Fruit fly (Drosophila melanogaster) whole organism, prepupa: ENCODE results near the gene CG8043.
A peak's percentile ranks its signal among the peaks of the same experiment; 100 is the strongest.

Source experiments
- CG10631 ChIP-seq: fragments of 200-800 bp; sonication (Bioruptor generic); optimal IDR thresholded peaks from 2 replicates; lab custom pipeline; 2016; ENCODE audit warnings: missing biosample characterization, missing genetic modification characterization
- CG10669 ChIP-seq: fragments of 200-800 bp; sonication (Bioruptor generic); optimal IDR thresholded peaks from 3 replicates; lab custom pipeline; 2018; ENCODE audit warnings: missing biosample characterization, mild to moderate bottlenecking, missing genetic modification characterization, moderate library complexity
- CG11294 ChIP-seq: fragments of 200-800 bp; sonication (Bioruptor generic); IDR thresholded peaks from 2 replicates; pipeline ENCODE4 v1.3.6; 2022; ENCODE audit warnings: missing biosample characterization, missing genetic modification characterization
- CG11902 ChIP-seq: fragments of 200-800 bp; sonication (Bioruptor generic); optimal IDR thresholded peaks from 3 replicates; lab custom pipeline; 2016; ENCODE audit warnings: missing biosample characterization, missing genetic modification characterization
- CG15336 ChIP-seq: fragments of 200-800 bp; sonication (Bioruptor generic); IDR thresholded peaks from 2 replicates; pipeline ENCODE4 v1.3.6; 2022; ENCODE audit warnings: missing biosample characterization, missing genetic modification characterization
- CG1621 ChIP-seq: fragments of 200-800 bp; sonication (Bioruptor generic); optimal IDR thresholded peaks from 3 replicates; lab custom pipeline; 2018; ENCODE audit warnings: missing biosample characterization, mild to moderate bottlenecking, missing genetic modification characterization
- CG16779 ChIP-seq: fragments of 200-800 bp; sonication (Bioruptor generic); optimal IDR thresholded peaks from 3 replicates; lab custom pipeline; 2017; ENCODE audit warnings: missing biosample characterization, mild to moderate bottlenecking, missing genetic modification characterization
- CG3032 ChIP-seq: fragments of 200-800 bp; optimal IDR thresholded peaks from 2 replicates; lab custom pipeline; 2019; ENCODE audit warnings: missing biosample characterization, mild to moderate bottlenecking, missing genetic modification characterization, moderate library complexity
- CG34406 ChIP-seq: fragments of 200-800 bp; sonication (Bioruptor generic); optimal IDR thresholded peaks from 3 replicates; lab custom pipeline; 2016; ENCODE audit warnings: missing biosample characterization, missing genetic modification characterization
- CG3919 ChIP-seq: fragments of 200-800 bp; sonication (Bioruptor generic); optimal IDR thresholded peaks from 3 replicates; lab custom pipeline; 2016; ENCODE audit warnings: missing biosample characterization, missing genetic modification characterization
- CG4318 ChIP-seq: fragments of 200-800 bp; sonication (Bioruptor generic); optimal IDR thresholded peaks from 3 replicates; lab custom pipeline; 2017; ENCODE audit warnings: missing biosample characterization, mild to moderate bottlenecking, missing genetic modification characterization
- CG6163 ChIP-seq: fragments of 200-800 bp; sonication (Bioruptor generic); IDR thresholded peaks from 3 replicates; pipeline ENCODE4 v1.3.6; 2022; ENCODE audit warnings: missing biosample characterization, missing genetic modification characterization
- CG6808 ChIP-seq: fragments of 200-800 bp; sonication (Bioruptor generic); optimal IDR thresholded peaks from 3 replicates; lab custom pipeline; 2017; ENCODE audit warnings: missing biosample characterization, missing genetic modification characterization, mild to moderate bottlenecking, moderate library complexity, missing genetic modification reagents
- CG6854 ChIP-seq: fragments of 200-800 bp; sonication (Bioruptor generic); optimal IDR thresholded peaks from 2 replicates; lab custom pipeline; 2017; ENCODE audit warnings: missing biosample characterization, mild to moderate bottlenecking, missing genetic modification characterization
- CG7368 ChIP-seq: fragments of 200-800 bp; sonication (Bioruptor generic); optimal IDR thresholded peaks from 3 replicates; lab custom pipeline; 2016; ENCODE audit warnings: missing biosample characterization, missing genetic modification characterization
- CG8119 ChIP-seq: fragments of 200-800 bp; sonication (Bioruptor generic); IDR thresholded peaks from 3 replicates; pipeline ENCODE4 v1.3.6; 2022; ENCODE audit warnings: missing biosample characterization, missing genetic modification characterization
- CG8319 ChIP-seq: fragments of 200-800 bp; sonication (Bioruptor generic); optimal IDR thresholded peaks from 3 replicates; lab custom pipeline; 2016; ENCODE audit warnings: missing biosample characterization, missing genetic modification characterization
- CG8632 ChIP-seq: fragments of 200-800 bp; sonication (Bioruptor generic); optimal IDR thresholded peaks from 3 replicates; lab custom pipeline; 2016; ENCODE audit warnings: missing biosample characterization, missing genetic modification characterization
- CG9139 ChIP-seq: fragments of 200-800 bp; sonication (Bioruptor generic); optimal IDR thresholded peaks from 3 replicates; lab custom pipeline; 2017; ENCODE audit warnings: missing biosample characterization, mild to moderate bottlenecking, missing genetic modification characterization
- Eip75B ChIP-seq: fragments of 200-800 bp; sonication (Bioruptor generic); optimal IDR thresholded peaks from 3 replicates; lab custom pipeline; 2016; ENCODE audit warnings: missing biosample characterization, missing genetic modification characterization
- Eip78C ChIP-seq: fragments of 200-800 bp; sonication (Bioruptor generic); peaks from one replicate; lab custom pipeline; 2016; ENCODE audit warnings: missing biosample characterization, missing genetic modification characterization
- Ets96B ChIP-seq: fragments of 200-800 bp; optimal IDR thresholded peaks from 2 replicates; lab custom pipeline; 2019; ENCODE audit warnings: missing biosample characterization, mild to moderate bottlenecking, missing genetic modification characterization, moderate library complexity
- Gug ChIP-seq: fragments of 200-800 bp; sonication (Bioruptor generic); IDR thresholded peaks from 2 replicates; pipeline ENCODE4 v1.3.6; 2022; ENCODE audit warnings: missing biosample characterization, missing genetic modification characterization
- Hr4 ChIP-seq: fragments of 200-800 bp; sonication (Bioruptor generic); optimal IDR thresholded peaks from 3 replicates; lab custom pipeline; 2016; ENCODE audit warnings: missing biosample characterization, missing genetic modification characterization
- Lpt ChIP-seq: fragments of 200-800 bp; sonication (Bioruptor generic); optimal IDR thresholded peaks from 3 replicates; lab custom pipeline; 2016; ENCODE audit warnings: missing biosample characterization, missing genetic modification characterization
- Met ChIP-seq: fragments of 200-800 bp; sonication (Bioruptor generic); optimal IDR thresholded peaks from 3 replicates; lab custom pipeline; 2016; ENCODE audit warnings: missing biosample characterization, missing genetic modification characterization
- OdsH ChIP-seq: fragments of 200-800 bp; sonication (Bioruptor generic); optimal IDR thresholded peaks from 3 replicates; lab custom pipeline; 2016; ENCODE audit warnings: missing biosample characterization, missing genetic modification characterization
- Smox ChIP-seq: fragments of 200-800 bp; sonication (Bioruptor generic); optimal IDR thresholded peaks from 3 replicates; lab custom pipeline; 2016; ENCODE audit warnings: missing biosample characterization, missing genetic modification characterization
- Sox102F ChIP-seq: fragments of 200-800 bp; sonication (Bioruptor generic); optimal IDR thresholded peaks from 2 replicates; lab custom pipeline; 2016; ENCODE audit warnings: missing biosample characterization, mild to moderate bottlenecking, missing genetic modification characterization
- Sox14 ChIP-seq: fragments of 200-800 bp; sonication (Bioruptor generic); optimal IDR thresholded peaks from 3 replicates; lab custom pipeline; 2016; ENCODE audit warnings: missing biosample characterization, missing genetic modification characterization
- Sox15 ChIP-seq: fragments of 200-800 bp; sonication (Bioruptor generic); optimal IDR thresholded peaks from 3 replicates; lab custom pipeline; 2016; ENCODE audit warnings: missing biosample characterization, missing genetic modification characterization
- acj6 ChIP-seq: fragments of 200-800 bp; sonication (Bioruptor generic); optimal IDR thresholded peaks from 3 replicates; lab custom pipeline; 2016; ENCODE audit warnings: missing biosample characterization, missing genetic modification characterization
- cyc ChIP-seq: fragments of 200-800 bp; sonication (Bioruptor generic); optimal IDR thresholded peaks from 3 replicates; lab custom pipeline; 2016; ENCODE audit warnings: missing biosample characterization, missing genetic modification characterization
- dsx ChIP-seq: fragments of 200-800 bp; optimal IDR thresholded peaks from 3 replicates; lab custom pipeline; 2019; ENCODE audit warnings: missing biosample characterization, mild to moderate bottlenecking, missing genetic modification characterization, moderate library complexity; ENCODE audit not compliant: poor library complexity, severe bottlenecking
- esn ChIP-seq: fragments of 200-800 bp; sonication (Bioruptor generic); optimal IDR thresholded peaks from 2 replicates; lab custom pipeline; 2016; ENCODE audit warnings: missing biosample characterization, mild to moderate bottlenecking, missing genetic modification characterization, moderate library complexity
- fd59A ChIP-seq: fragments of 200-800 bp; sonication (Bioruptor generic); optimal IDR thresholded peaks from 2 replicates; lab custom pipeline; 2017; ENCODE audit warnings: missing biosample characterization, mild to moderate bottlenecking, missing genetic modification characterization, missing genetic modification reagents
- fd85E ChIP-seq: fragments of 200-800 bp; sonication (Bioruptor generic); optimal IDR thresholded peaks from 3 replicates; lab custom pipeline; 2016; ENCODE audit warnings: missing biosample characterization, missing genetic modification characterization
- fkh ChIP-seq: fragments of 200-800 bp; sonication (Bioruptor generic); optimal IDR thresholded peaks from 3 replicates; lab custom pipeline; 2017; ENCODE audit warnings: missing biosample characterization, mild to moderate bottlenecking, missing genetic modification characterization, moderate library complexity
- lz ChIP-seq: fragments of 200-800 bp; sonication (Bioruptor generic); optimal IDR thresholded peaks from 3 replicates; lab custom pipeline; 2016; ENCODE audit warnings: missing biosample characterization, missing genetic modification characterization
- pdm3 ChIP-seq: fragments of 200-800 bp; sonication (Bioruptor generic); optimal IDR thresholded peaks from 3 replicates; lab custom pipeline; 2016; ENCODE audit warnings: missing biosample characterization, missing genetic modification characterization
- spab ChIP-seq: fragments of 200-800 bp; sonication (Bioruptor generic); optimal IDR thresholded peaks from 2 replicates; lab custom pipeline; 2017; ENCODE audit warnings: missing biosample characterization, mild to moderate bottlenecking, missing genetic modification characterization, missing genetic modification reagents
- ss ChIP-seq, 2 experiments: fragments of 200-800 bp; sonication (Bioruptor generic); optimal IDR thresholded peaks; 2 replicates in 1 of 2; 3 replicates in 1 of 2; lab custom pipeline; 2017 to 2018; ENCODE audit warnings: mild to moderate bottlenecking in 2 of 2, missing biosample characterization in 2 of 2, missing genetic modification characterization in 2 of 2, moderate library complexity in 1 of 2
- topi ChIP-seq: fragments of 200-800 bp; sonication (Bioruptor generic); optimal IDR thresholded peaks from 3 replicates; lab custom pipeline; 2016; ENCODE audit warnings: missing biosample characterization, missing genetic modification characterization

Gene CG8043

DNA sequence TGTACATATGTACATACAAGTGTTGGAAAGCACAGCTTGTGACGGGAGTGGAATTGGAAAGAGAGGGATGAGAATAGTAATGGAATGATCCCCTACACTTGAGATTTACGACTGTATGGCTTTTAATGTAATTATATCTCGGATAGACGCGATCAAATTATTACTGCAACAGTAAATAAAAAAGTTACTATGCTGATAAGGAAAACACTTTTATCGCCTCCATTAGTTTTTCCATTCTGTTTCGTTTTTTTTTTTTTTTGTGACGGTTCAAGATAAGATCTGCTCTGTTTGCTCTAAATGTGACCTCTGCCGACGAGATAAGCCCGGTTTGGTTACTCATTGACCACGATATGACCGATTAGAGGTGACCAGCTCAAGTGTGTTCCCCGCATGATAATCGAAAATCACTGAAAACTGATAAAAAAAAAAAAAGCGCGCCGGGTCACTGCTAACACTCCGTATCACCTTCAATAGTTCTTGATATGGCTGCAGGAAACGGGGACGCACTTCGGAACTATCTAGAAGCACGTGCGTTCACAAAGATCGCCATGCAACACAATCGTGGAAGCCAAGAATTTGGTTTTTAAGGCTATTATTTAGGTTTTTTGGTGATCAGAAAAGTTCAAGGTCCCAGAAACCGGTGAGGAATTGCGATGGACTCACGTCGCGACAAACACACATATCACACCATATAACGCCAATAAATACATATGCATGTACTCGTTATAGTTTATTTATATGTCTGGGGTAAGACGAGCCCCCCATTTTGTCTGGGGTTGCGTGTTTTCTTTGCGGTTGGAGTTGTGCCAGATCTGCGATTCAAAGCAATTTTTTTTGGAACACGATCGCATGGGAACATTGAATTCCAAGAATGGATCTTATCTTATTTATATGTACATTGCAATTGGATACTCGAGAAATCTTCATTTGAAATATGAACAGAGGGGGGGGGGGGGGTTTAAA, 5.9 kb upstream of the CG8043 start, which contains the start of gene p (continued):
- TF ChIP-seq pdm3 (GFP tag; lab: Kevin White, UChicago) (peak; percentile 61), CG6854 (GFP tag; lab: Kevin White, UChicago) (no peak), Eip78C (GFP tag; lab: Kevin White, UChicago) (peak; percentile 87), Hr4 (peak; percentile 46), CG34406 (GFP tag; lab: Kevin White, UChicago) (peak; percentile 37), CG6163 (GFP tag; lab: Robert Waterston, UW) (peak; percentile 49; the same call in 2 of the 3 replicates), CG8319 (GFP tag; lab: Kevin White, UChicago) (peak; percentile 37), cyc (GFP tag; lab: Kevin White, UChicago) (peak; percentile 60), Met (GFP tag; lab: Kevin White, UChicago) (peak; percentile 63), Sox14 (peak; percentile 61), OdsH (peak; percentile 69), CG3919 (GFP tag; lab: Kevin White, UChicago) (peak; percentile 70), topi (peak; percentile 55), Gug (GFP tag; lab: Robert Waterston, UW) (peak; percentile 27; the same call in 1 of the 2 replicates), fkh (GFP tag; lab: Kevin White, UChicago) (peak; percentile 80), Eip75B (GFP tag; lab: Kevin White, UChicago) (peak; percentile 58), CG7368 (GFP tag; lab: Kevin White, UChicago) (peak; percentile 73), acj6 (peak; percentile 57), Ets96B (tag; lab: Kevin White, UChicago) (no peak), CG10669 (GFP tag; lab: Kevin White, UChicago) (peak; percentile 37), Sox102F (GFP tag; lab: Kevin White, UChicago) (peak; percentile 58), fd59A (GFP tag; lab: Kevin White, UChicago) (no peak), CG8119 (GFP tag; lab: Robert Waterston, UW) (peak; percentile 67)
- TF ChIP-seq, all 60 proteins: peak for 46

DNA sequence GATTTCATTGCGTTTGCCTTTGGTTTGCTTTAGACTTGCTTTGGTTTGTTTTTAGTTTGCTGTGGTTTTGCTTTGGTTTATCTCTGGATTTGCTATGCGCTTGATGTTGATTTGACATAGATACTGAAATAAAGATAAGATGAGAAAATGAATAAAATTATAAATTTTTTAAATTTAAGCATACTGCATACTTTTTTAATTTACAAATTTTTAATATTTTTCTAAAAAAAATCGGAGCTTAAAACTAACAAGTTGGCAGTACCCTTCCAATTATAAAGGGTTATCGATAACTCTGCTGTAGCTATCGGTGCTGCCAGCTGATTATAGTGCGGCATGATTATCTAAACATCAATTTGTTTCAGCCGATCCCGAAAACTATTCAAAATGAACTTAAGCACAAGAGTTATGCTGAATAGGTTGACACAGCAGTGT, 2.9 kb upstream of the CG8043 start, which contains the start of gene mRpL19:
mRpL19 (plus strand) TSS at position 307 of the 432 bp plus-strand sequence.
- TF ChIP-seq CG9139 (GFP tag; lab: Kevin White, UChicago) (no peak), fd85E (GFP tag; lab: Kevin White, UChicago) (no peak), Smox (GFP tag; lab: Kevin White, UChicago) (peak; percentile 30), CG11294 (GFP tag; lab: Robert Waterston, UW) (no peak), Eip75B (GFP tag; lab: Kevin White, UChicago) (peak; percentile 1), Sox15 (GFP tag; lab: Kevin White, UChicago) (no peak), CG16779 (tag; lab: Kevin White, UChicago) (no peak), acj6 (no peak), CG3032 (tag; lab: Kevin White, UChicago) (peak; percentile 46), CG8319 (GFP tag; lab: Kevin White, UChicago) (no peak), CG3919 (GFP tag; lab: Kevin White, UChicago) (no peak), CG4318 (GFP tag; lab: Kevin White, UChicago) (no peak), CG6808 (GFP tag; lab: Kevin White, UChicago) (no peak), Eip78C (GFP tag; lab: Kevin White, UChicago) (peak; percentile 85), spab (GFP tag; lab: Kevin White, UChicago) (no peak), dsx (no peak), ss (GFP tag; optimal IDR thresholded peaks at IDR 0.05; lab: Kevin White, UChicago) (no peak), Hr4 (peak; percentile 9), Sox14 (peak; percentile 9), CG10631 (GFP tag; lab: Kevin White, UChicago) (no peak), Sox102F (GFP tag; lab: Kevin White, UChicago) (peak; percentile 1), Gug (GFP tag; lab: Robert Waterston, UW) (no peak), CG8119 (GFP tag; lab: Robert Waterston, UW) (no peak), CG11902 (GFP tag; lab: Kevin White, UChicago) (no peak), CG6854 (GFP tag; lab: Kevin White, UChicago) (no peak), Ets96B (tag; lab: Kevin White, UChicago) (peak; percentile 30), lz (GFP tag; lab: Kevin White, UChicago) (no peak), CG10669 (GFP tag; lab: Kevin White, UChicago) (no peak), esn (peak; percentile 31), OdsH (peak; percentile 13), CG15336 (peak; percentile 10; the same call in 1 of the 2 replicates), Met (GFP tag; lab: Kevin White, UChicago) (peak; percentile 6), fd59A (GFP tag; lab: Kevin White, UChicago) (no peak), CG1621 (tag; lab: Kevin White, UChicago) (no peak), CG8632 (GFP tag; lab: Kevin White, UChicago) (no peak), Lpt (GFP tag; lab: Kevin White, UChicago) (no peak)
